Worm (Caenorhabditis elegans) whole organism, L1 larva: Measurements from ENCODE around the gene nhr-111.

Experiments
- ama-1 ChIP-seq: fragments of 150-350 bp; optimal IDR thresholded peaks from 2 replicates; lab custom pipeline; 2014
- fos-1 ChIP-seq: fragments of 150-350 bp; optimal IDR thresholded peaks from 2 replicates; lab custom pipeline; 2014; ENCODE audit warnings: missing biosample characterization, missing genetic modification characterization
- lir-3 ChIP-seq: sonication (generic microtip); optimal IDR thresholded peaks from 2 replicates; lab custom pipeline; 2016; ENCODE audit warnings: mild to moderate bottlenecking, missing genetic modification characterization, moderate library complexity, missing compliant biosample characterization; ENCODE audit not compliant: poor library complexity
- nhr-237 ChIP-seq: fragments of 150-350 bp; optimal IDR thresholded peaks from 2 replicates; lab custom pipeline; 2014; ENCODE audit warnings: missing biosample characterization, missing genetic modification characterization
- snu-23 ChIP-seq: sonication (generic microtip); optimal IDR thresholded peaks from 2 replicates; lab custom pipeline; 2016; ENCODE audit warnings: missing genetic modification characterization, missing compliant biosample characterization
- ztf-11 ChIP-seq, 2 experiments: sonication (generic microtip); optimal IDR thresholded peaks; 2 replicates each; lab custom pipeline; 2016 to 2017; ENCODE audit warnings: missing genetic modification characterization in 2 of 2, missing biosample characterization in 1 of 2, missing compliant biosample characterization in 1 of 2
- ztf-4 ChIP-seq: fragments of 150-350 bp; optimal IDR thresholded peaks from 2 replicates; lab custom pipeline; 2014; ENCODE audit warnings: missing biosample characterization, missing genetic modification characterization

DNA sequence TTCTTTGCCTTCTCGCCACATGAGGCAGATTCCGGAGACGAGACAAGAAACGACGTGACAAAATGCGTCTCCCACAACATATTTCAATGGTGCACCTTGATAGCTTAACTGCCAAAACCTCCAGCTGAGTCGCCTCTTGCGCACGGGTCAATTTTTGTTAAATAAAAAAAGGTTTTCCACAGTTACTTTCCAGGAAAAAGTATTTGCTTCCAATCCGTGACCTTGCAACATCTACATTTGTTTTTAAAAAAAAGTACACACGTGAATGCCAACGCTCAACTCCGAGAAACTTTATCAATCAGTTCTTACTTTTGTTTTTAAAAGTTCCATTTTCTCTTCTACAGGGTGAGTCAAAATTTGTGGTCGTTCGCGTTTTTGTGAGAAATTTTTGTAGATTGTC lies 30.4 kb downstream of the nhr-111 start, which contains the start of gene F22B8.7:
- TF ChIP-seq snu-23 (GFP tag; lab: Kevin White, UChicago) (no peak), fos-1 (no peak), ama-1 (lab: Kevin White, UChicago) (no peak), nhr-237 (tag; lab: Kevin White, UChicago) (no peak), ztf-11 (tag; optimal IDR thresholded peaks at IDR 0.05; lab: Kevin White, UChicago) (no peak), lir-3 (tag; lab: Kevin White, UChicago) (no peak), ztf-4 (no peak)
